Fruit fly (Drosophila melanogaster) whole organism: Measurements from ENCODE around the gene CG3557.

ENCODE experiments used
- CG8478 ChIP-seq: fragments of >200 bp; optimal IDR thresholded peaks from 2 replicates; lab custom pipeline; 2018; ENCODE audit warnings: inconsistent platforms
- Dll ChIP-seq: fragments of >200 bp; optimal IDR thresholded peaks from 2 replicates; lab custom pipeline; 2017
- EcR ChIP-seq, 2 experiments: fragments of >200 bp; optimal IDR thresholded peaks; 2 replicates each; lab custom pipeline; 2017; ENCODE audit warnings: missing biosample characterization in 2 of 2, missing genetic modification characterization in 2 of 2, missing genetic modification reagents in 2 of 2
- psq ChIP-seq: fragments of >200 bp; optimal IDR thresholded peaks from 2 replicates; lab custom pipeline; 2017

DNA sequence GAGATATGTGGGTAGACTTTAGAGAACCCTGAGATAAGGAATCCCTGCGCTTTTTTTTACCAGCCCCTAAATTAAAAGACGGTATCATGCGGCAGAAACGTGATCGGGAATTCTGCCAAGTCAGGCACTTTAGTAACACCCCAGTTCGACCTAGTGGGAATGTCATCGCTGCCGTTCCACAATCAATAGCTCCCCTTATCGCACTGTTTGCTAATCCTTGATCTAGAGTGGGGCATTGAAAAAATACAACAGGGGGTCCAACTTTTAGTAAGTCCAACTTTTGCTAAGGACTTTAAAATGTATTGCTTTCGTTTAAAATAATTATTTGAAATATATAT is 13.5 kb downstream of the CG3557 start:
- TF ChIP-seq EcR (GFP tag; optimal IDR thresholded peaks at IDR 0.05; lab: Kevin White, UChicago), result no peak
- TF ChIP-seq psq (lab: Kevin White, UChicago), result no peak
- TF ChIP-seq CG8478 (lab: Kevin White, UChicago), result no peak
- no peak for TF ChIP-seq Dll (lab: Kevin White, UChicago)
